Fruit fly (Drosophila melanogaster): ENCODE data around the gene CG11722.
A peak's percentile ranks its signal among the peaks of the same experiment; 100 is the strongest.

Gene CG11722

DNA sequence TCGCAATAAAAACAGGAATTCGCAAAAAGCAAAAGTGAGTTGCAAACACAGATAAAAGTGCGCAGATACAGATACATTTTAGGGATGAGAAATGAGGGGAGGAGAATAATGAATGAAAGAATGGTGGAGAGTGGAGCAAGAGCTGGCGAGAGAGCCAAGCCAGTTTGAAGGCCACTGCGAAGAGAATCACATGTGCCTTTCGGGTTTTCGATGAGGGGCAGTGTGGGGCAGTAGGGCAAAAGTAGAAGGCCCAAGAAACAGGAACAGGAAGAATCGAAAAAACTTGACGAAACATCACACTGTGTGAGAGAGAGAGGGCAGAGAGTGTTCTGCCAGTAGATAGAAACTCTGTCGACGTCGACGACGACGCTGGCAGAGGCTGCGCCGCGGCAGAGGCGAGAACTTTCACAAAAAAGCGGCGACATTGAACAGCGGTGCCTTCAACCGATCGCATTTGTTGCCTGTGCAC is 38.9 kb upstream of the CG11722 start (continued):
- TF ChIP-seq lz (GFP tag; optimal IDR thresholded peaks at IDR 0.05) (no peak), Lpt (GFP tag; optimal IDR thresholded peaks at IDR 0.05) (no peak), CG6163 (GFP tag; IDR thresholded peaks at IDR 0.05) (peak; percentile 52; the same call in 2 of the 3 replicates), CG6792 (GFP tag; optimal IDR thresholded peaks at IDR 0.05) (no peak), Hr4 (GFP tag; optimal IDR thresholded peaks at IDR 0.05) (no peak), CG11902 (GFP tag; optimal IDR thresholded peaks at IDR 0.05) (no peak), Blimp-1 (GFP tag; optimal IDR thresholded peaks at IDR 0.05) (peak; percentile 30), fd59A (GFP tag; optimal IDR thresholded peaks at IDR 0.05) (no peak), Ets21C (GFP tag; optimal IDR thresholded peaks at IDR 0.05) (no peak), salr (GFP tag; optimal IDR thresholded peaks at IDR 0.05) (peak in 1 of 2 experiments; percentile 9), acj6 (GFP tag; optimal IDR thresholded peaks at IDR 0.05) (no peak), cyc (GFP tag; optimal IDR thresholded peaks at IDR 0.05) (no peak), OdsH (GFP tag; optimal IDR thresholded peaks at IDR 0.05) (no peak), CG6276 (GFP tag; optimal IDR thresholded peaks at IDR 0.05) (no peak), CG15336 (GFP tag; IDR thresholded peaks at IDR 0.05) (no peak), CG1621 (tag; optimal IDR thresholded peaks at IDR 0.05) (no peak), Ets96B (tag; optimal IDR thresholded peaks at IDR 0.05) (peak; percentile 12), net (GFP tag; optimal IDR thresholded peaks at IDR 0.05) (no peak), ss (GFP tag; optimal IDR thresholded peaks at IDR 0.05) (peak; percentile 33 to 62), pdm3 (GFP tag; optimal IDR thresholded peaks at IDR 0.05) (no peak), CG10631 (GFP tag; optimal IDR thresholded peaks at IDR 0.05) (no peak), CG11294 (GFP tag; IDR thresholded peaks at IDR 0.05) (no peak), eg (GFP tag; IDR thresholded peaks at IDR 0.05) (no peak)

dm6 chr3R:10083077-10083476 is 37.7 kb upstream of the CG11722 start:
- TF ChIP-seq Eip75B (GFP tag; optimal IDR thresholded peaks at IDR 0.05) = no peak
- TF ChIP-seq CG6792 (GFP tag; optimal IDR thresholded peaks at IDR 0.05) = no peak
- no peak for TF ChIP-seq Blimp-1 (GFP tag; optimal IDR thresholded peaks at IDR 0.05)
- TF ChIP-seq Eip78C (GFP tag) = peak; percentile 56
- TF ChIP-seq CG8319 (GFP tag; optimal IDR thresholded peaks at IDR 0.05) = no peak
- TF ChIP-seq salr (GFP tag; optimal IDR thresholded peaks at IDR 0.05) = no peak
- TF ChIP-seq dac (GFP tag; optimal IDR thresholded peaks at IDR 0.05) = no peak
- no peak for TF ChIP-seq fd85E (GFP tag; optimal IDR thresholded peaks at IDR 0.05)
- no peak for TF ChIP-seq CG11902 (GFP tag; optimal IDR thresholded peaks at IDR 0.05)
- peak; percentile 37 for TF ChIP-seq vri (GFP tag; optimal IDR thresholded peaks at IDR 0.05)
- no peak for TF ChIP-seq CG6808 (GFP tag; optimal IDR thresholded peaks at IDR 0.05)
- TF ChIP-seq CG10669 (GFP tag; optimal IDR thresholded peaks at IDR 0.05) = no peak
- TF ChIP-seq CG7368 (GFP tag; optimal IDR thresholded peaks at IDR 0.05) = no peak
- no peak for TF ChIP-seq CG4318 (GFP tag; optimal IDR thresholded peaks at IDR 0.05)

DNA sequence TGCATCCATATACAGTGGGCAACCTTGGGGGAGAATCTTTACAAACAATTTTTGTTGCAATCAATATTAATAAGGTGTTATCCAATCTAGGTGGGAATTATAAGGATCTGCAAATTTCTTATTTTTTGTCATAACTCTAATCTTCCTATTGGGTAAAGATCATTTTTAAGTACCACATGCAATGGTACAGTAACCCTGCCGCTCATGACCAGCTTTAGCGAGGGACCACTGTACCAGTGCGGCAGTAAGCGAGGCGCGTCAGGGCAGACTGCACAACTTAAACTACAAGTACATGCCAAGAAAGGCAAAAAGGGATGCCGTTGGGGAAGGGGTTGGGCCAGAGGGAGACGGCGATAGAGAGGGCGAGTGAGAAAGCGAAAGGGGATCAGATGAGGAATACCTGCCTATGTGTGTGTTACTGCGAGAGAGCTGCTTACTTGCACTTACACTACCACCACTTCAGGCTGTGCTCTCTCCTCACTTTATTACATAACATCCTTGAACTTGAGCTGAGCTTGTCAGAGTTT is 37.3 kb upstream of the CG11722 start:
- TF ChIP-seq CG11762 (GFP tag; optimal IDR thresholded peaks at IDR 0.05; ENCODE audit: insufficient read depth) = peak; percentile 67
- TF ChIP-seq CG9139 (GFP tag; optimal IDR thresholded peaks at IDR 0.05) = peak; percentile 72
- peak; percentile 94 for TF ChIP-seq CG3032 (tag; optimal IDR thresholded peaks at IDR 0.05)
- peak; percentile 84 for TF ChIP-seq CG6163 (GFP tag; IDR thresholded peaks at IDR 0.05)
- TF ChIP-seq CG6808 (GFP tag; optimal IDR thresholded peaks at IDR 0.05) = peak; percentile 91
- TF ChIP-seq CG11902 (GFP tag; optimal IDR thresholded peaks at IDR 0.05) = peak; percentile 73
- TF ChIP-seq fd85E (GFP tag; optimal IDR thresholded peaks at IDR 0.05) = peak; percentile 39
- TF ChIP-seq lz (GFP tag; optimal IDR thresholded peaks at IDR 0.05) = peak; percentile 77
- TF ChIP-seq CG7368 (GFP tag; optimal IDR thresholded peaks at IDR 0.05) = peak; percentile 71
- TF ChIP-seq CG3919 (GFP tag; optimal IDR thresholded peaks at IDR 0.05) = peak; percentile 82
- peak; percentile 87 to 89 for TF ChIP-seq ss (GFP tag; optimal IDR thresholded peaks at IDR 0.05)
- peak; percentile 63 for TF ChIP-seq Ets21C (GFP tag; optimal IDR thresholded peaks at IDR 0.05)
- peak; percentile 92 for TF ChIP-seq spab (GFP tag; optimal IDR thresholded peaks at IDR 0.05)
- TF ChIP-seq Eip93F (GFP tag; optimal IDR thresholded peaks at IDR 0.05) = no peak
- peak; percentile 93 for TF ChIP-seq fd59A (GFP tag; optimal IDR thresholded peaks at IDR 0.05)
- peak; percentile 96 for TF ChIP-seq Eip78C (GFP tag)
- TF ChIP-seq eg (GFP tag; IDR thresholded peaks at IDR 0.05) = peak; percentile 67; the same call in 2 of the 3 replicates
- no peak for TF ChIP-seq dac (GFP tag; optimal IDR thresholded peaks at IDR 0.05)
- no peak for TF ChIP-seq CG6854 (GFP tag; optimal IDR thresholded peaks at IDR 0.05)
- TF ChIP-seq CG4318 (GFP tag; optimal IDR thresholded peaks at IDR 0.05) = peak; percentile 37
- TF ChIP-seq Eip75B (GFP tag; optimal IDR thresholded peaks at IDR 0.05) = peak; percentile 86
- TF ChIP-seq CG31627 (GFP tag; optimal IDR thresholded peaks at IDR 0.05) = peak; percentile 84
- peak; percentile 75 for TF ChIP-seq Met (GFP tag; optimal IDR thresholded peaks at IDR 0.05)
- no peak for TF ChIP-seq fkh (GFP tag; optimal IDR thresholded peaks at IDR 0.05)
- peak; percentile 67 for TF ChIP-seq Blimp-1 (GFP tag; optimal IDR thresholded peaks at IDR 0.05)
- TF ChIP-seq Lpt (GFP tag; optimal IDR thresholded peaks at IDR 0.05) = peak; percentile 46
- TF ChIP-seq Smox (GFP tag; optimal IDR thresholded peaks at IDR 0.05) = peak; percentile 71
- TF ChIP-seq esn (GFP tag; optimal IDR thresholded peaks at IDR 0.05) = peak; percentile 86
- peak; percentile 89 for TF ChIP-seq CG1621 (tag; optimal IDR thresholded peaks at IDR 0.05)
- TF ChIP-seq CG6792 (GFP tag; optimal IDR thresholded peaks at IDR 0.05) = peak; percentile 83

Measured in whole organism, prepupa.